Fruit fly (Drosophila melanogaster): ENCODE results near the gene red.

red gene

DNA sequence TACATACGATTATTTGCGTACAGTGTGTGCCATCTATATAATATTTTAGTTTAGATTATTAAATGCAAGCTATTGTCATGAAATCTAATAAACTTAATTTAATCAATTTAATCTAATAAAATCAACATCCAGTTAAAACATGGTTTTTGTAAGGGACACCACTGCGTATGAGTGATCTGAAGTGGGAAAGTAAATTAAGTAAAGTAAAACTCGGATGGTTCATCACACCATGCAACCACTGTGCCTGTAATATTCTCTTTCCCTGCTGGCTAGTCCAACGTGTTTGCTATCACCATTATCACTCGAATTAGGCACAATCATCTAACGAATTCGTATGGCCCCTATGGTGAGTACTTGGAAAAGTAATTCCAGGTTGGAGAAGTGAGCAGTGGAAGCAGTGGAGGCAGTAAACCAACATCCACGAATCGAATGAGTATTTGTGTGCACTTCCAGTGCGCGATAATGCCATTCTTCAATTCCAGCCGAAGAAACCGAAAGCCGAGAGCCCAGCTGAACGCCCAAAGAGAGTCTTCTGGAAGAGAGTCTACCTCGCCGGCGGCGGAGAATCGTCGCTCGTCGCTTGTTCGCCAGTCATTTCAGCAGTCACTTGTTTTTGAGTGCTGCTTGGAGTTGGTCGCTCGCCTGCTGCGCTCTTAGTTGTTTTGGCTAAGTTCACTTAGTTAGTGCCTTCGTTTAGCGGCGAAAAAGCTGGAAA, at the start of gene red:
TSS of gene red (plus strand) at position 403 of the 715 bp plus-strand sequence.
- no peak for TF ChIP-seq CG8478 (optimal IDR thresholded peaks at IDR 0.05)
- TF ChIP-seq CTCF (optimal IDR thresholded peaks at IDR 0.05): no peak

DNA sequence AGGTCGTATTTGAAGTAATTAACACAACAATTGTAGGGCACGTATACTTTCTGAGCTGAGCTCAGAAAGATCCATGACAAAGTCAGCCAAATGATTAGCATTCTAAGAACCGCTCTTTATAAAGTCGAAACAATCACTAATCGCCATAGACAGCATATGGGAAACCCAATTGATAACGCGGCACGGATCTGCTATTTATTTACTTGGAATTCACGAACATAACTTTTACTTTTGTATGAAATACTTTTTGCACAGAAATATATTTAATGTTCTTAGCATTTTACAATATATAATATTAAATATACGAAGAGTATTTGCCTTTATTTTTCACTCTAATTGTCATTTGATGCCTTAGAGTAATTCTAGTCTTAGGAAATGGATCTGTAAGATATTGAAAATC, 44.3 kb upstream of the red start, which contains the start of gene CG43291:
TSS of gene CG43291 (minus strand) at position 101 of the 400 bp plus-strand sequence.
- TF ChIP-seq CTCF (optimal IDR thresholded peaks at IDR 0.05): no peak

DNA sequence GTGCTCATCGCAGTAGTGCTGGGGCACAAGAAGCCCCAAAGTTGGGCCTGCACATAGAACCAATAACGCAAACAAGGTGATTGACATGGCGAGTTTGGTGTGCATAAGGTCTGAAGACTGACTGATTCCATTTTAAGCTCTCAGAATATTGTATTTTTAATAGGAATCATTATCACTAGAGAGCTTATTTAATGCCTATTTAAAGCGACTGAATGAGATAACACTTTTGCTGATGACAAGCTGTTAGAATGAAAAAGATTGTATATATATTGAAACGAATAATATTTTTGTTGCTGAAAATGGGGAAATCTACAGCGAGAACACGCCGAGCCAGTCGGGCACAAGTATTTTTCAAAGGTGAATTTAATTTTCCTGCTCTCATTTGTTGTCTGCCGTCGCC, 43.5 kb upstream of the red start, which contains the start of gene CG9616:
TSS of gene CG9616 (minus strand) at position 101 of the 400 bp plus-strand sequence.
- TF ChIP-seq CTCF (optimal IDR thresholded peaks at IDR 0.05) (no peak), CG8478 (optimal IDR thresholded peaks at IDR 0.05) (no peak)

DNA sequence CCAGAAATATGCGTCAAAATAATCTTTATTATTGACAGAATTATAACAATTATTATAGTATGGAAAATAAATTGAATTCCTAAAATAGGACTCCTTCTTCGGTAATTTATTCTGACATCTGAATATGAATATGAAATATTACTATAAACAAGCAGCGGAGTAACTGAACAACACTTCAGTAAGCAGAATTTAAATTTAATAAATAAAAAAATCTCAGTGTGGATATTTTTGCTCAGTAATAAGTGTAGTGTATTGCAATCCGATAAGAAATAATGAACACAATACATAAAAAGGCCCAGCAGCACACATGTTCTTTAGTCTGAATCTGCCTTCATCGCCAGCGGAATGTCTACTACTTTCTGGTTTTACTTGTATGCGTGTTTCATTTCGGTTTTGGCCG, 33.1 kb upstream of the red start, which contains the start of gene CG43179:
TSS of gene CG43179 (plus strand) at position 301 of the 400 bp plus-strand sequence.
- no peak for TF ChIP-seq CTCF (optimal IDR thresholded peaks at IDR 0.05)
- no peak for TF ChIP-seq CG8478 (optimal IDR thresholded peaks at IDR 0.05)

DNA sequence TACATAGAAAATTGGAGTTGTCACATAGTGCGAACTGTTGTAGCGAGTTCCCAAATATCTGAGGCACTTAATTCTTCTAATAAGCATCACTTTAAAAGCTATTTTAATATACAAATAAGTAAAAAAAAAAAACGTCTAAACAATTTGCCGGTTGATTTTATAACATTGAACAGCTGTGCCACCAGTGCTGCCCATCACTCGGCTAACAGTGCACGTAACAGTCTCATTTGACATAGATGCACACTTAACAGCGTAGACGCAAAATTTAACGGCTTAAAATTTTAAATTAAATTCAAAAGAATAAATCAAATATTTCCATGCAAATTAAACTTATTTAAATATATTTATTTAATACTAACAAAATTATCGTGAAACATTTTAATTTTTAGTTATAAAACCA, 29.1 kb upstream of the red start, which contains the start of gene MetRS-m:
TSS of gene MetRS-m (minus strand) at position 171 of the 400 bp plus-strand sequence.
- TF ChIP-seq CTCF (optimal IDR thresholded peaks at IDR 0.05): no peak
- no peak for TF ChIP-seq CG8478 (optimal IDR thresholded peaks at IDR 0.05)

DNA sequence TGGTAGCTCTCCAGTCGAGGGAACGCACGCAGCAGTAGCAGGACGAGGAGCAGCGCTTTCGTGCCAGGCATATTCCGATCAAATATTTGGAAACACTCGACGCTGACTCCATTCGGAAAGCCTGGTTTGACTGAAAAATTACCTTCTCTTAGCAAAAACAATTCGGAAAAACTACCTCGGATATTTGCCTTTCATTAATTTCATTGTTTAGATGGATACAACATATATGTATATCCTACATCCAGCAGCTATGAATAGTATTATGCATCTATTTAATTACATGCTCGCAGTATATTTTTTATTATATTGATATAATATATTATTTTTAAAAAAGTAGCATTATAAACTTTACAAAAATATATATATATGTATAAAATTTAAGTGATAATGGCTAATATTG, 27.8 kb upstream of the red start, which contains the start of gene CG14840:
TSS of gene CG14840 (minus strand) at position 101 of the 400 bp plus-strand sequence.
- TF ChIP-seq CTCF (optimal IDR thresholded peaks at IDR 0.05): no peak
- TF ChIP-seq CG8478 (optimal IDR thresholded peaks at IDR 0.05): no peak

DNA sequence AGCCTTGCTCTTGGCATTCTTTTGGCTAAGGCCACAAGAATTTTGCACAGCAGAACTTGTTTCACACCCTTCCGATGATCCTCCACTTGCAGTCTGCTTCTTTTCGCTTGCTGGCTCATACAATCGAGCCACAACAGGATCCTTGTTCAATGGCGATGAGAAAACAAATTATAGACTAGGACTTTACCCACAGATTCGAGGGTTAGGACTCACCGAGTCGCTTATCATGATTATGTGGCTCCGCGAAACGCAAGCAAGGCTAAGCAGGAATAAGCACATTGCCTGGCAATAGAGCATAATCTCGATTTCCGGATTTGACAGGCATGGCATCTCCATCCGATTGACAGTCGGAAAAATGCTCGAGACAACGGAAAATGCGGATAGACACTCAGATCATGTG, 26.8 kb upstream of the red start, which contains the start of the genes CG14839 and CG14841:
TSS of gene CG14839 (plus strand) at position 301 of the 400 bp plus-strand sequence.
TSS of gene CG14841 (minus strand) at position 332 of the 400 bp plus-strand sequence.
- TF ChIP-seq CTCF (optimal IDR thresholded peaks at IDR 0.05) (no peak), CG8478 (optimal IDR thresholded peaks at IDR 0.05) (no peak)

DNA sequence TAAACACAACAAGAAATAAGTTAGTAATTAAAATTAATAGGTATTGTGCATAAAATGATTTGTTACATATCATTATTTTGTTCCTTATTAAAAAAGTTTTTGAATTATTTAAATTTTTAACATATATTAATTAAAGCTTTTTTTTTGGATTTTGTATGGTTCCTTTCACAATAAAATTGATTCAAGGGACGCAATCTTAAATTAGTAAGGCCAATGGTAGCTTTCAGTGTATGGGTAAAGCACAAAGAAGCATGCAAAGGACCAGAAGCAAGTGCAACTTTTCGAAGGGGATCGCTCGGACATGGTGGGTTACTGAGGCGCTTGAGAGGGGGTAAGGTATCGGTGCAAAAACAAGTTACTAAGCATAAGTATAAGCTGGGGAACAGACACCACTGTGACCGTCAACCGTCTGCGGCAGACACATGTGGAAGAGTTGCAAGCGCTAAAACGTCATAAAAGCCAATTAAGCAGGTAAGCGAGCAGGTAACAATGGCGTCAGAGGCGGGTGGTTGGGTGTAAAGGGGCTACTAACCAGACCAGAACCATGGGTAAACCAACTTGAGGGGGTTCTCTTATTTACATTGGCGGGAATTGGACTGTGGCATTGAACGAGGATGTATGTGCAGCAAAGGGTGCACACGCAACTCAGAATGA, 13.2 kb upstream of the red start:
- TF ChIP-seq CG8478 (optimal IDR thresholded peaks at IDR 0.05) (no peak), CTCF (optimal IDR thresholded peaks at IDR 0.05) (no peak)

DNA sequence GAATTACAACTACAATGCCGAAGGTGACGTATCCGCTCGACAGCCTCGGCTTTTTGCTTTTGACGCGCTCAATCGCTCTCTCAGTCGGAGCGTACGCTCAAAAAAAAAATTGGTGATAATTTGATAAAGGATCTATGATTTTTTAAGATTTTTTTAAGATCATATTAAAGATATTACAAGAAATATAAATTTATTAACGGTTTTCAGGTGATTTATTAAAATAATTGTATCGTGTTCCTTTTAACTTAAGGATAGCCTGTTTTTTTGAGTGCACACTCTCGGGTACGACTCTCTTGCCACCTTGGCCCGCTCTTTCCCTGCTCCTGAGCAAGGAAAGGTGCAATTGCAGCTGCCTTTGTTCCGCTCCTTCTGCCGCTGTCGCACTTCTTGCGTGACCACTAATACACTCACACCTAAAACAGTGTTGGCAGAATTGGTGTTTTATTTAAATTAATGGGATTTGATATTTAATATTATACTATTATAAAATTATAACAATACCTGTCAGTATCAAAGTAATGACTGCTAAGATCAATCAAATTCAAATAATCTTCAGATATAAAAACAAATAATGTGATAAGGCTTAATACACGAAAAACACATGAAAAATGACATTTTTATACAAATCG, 10.9 kb upstream of the red start:
- no peak for TF ChIP-seq CG8478 (optimal IDR thresholded peaks at IDR 0.05)
- TF ChIP-seq CTCF (optimal IDR thresholded peaks at IDR 0.05): no peak

DNA sequence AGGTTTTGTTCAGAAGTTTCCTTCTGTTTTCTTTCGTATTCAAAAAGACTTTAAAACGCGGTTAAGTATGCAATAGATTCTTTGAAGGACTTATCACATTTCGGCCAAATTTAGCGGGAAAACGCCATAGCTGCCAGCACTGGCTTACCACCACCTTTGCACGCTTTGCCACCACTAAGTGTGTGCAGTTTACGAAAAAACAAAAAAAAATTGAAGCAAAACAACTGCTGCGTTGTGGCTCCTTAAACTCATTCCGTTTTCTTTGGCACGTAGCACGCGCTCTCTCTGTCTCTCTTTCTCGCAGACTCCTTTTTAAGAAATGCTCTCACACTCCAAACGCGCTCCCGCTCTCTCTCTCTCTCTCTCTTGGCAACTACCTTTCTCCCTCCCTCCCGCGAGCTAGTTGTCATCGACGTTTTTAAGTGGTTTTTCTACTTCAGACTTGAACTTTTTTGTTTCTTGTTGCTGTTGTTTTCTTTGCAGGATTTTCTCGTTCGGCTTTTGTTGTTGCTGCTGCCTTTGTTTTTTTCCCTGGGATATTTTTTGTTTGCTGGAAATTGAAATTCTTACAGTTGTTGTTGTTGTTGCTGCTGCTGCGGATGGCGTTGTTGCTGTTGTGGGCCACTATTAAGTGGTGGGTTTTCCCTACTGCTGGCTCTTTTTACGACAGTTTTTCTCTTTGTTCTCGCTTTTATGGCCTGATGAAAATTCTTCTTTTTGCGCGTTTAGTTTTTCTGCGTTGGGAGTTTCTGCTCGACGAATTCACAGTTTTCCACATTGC, 10.2 kb upstream of the red start:
- TF ChIP-seq CTCF (optimal IDR thresholded peaks at IDR 0.05) (no peak), CG8478 (optimal IDR thresholded peaks at IDR 0.05) (no peak)

DNA sequence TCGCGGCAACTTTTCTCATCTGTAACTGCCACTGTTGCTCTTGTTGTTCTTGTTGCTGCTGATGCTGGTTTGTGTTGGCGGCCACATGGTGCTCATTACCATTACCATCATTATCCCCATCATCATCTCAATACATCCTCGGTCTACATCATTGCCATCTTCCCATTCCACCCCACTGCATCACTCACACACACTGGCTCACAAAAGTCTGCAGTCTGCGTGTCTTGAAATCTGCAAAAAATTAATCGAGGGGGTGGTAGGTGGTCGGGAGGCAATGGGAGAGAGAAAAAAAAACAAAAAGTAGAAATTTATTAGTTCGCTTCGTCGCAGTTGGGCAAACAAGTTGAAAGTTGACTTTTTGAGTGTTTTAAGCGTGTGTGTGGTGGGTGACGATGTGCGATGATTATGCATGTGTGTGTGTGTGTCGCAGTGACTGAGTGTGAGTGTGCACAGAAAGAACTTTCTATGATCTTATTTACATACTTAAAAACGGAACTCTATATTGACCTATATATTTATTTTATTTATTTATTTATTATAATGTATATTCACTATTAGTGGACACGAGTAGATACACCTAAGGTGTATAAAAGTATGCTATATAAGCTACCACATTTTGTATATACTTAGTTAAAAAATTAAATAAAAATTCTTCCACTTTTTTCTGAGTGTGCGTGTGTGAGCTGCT, 9.4 kb upstream of the red start:
- no peak for TF ChIP-seq CTCF (optimal IDR thresholded peaks at IDR 0.05)
- no peak for TF ChIP-seq CG8478 (optimal IDR thresholded peaks at IDR 0.05)

DNA sequence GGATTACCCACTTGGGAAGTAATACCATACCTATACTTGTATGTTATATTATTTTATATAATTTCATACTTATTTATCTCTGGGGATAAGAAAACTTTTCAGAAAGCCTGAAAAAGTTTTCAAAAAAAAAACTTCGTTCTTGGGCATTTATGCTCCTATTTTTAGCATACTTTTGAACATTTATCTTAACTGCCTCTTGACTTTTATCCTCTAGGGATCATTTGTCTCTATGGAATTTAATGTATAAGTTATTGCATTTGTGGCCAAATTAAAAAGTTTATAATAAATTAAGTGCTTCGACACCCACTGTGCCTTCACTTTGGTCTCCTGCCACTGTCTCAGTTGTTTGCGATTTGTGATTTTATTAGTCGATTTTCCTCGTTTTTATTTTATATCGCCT, 8.5 kb upstream of the red start:
- no peak for TF ChIP-seq CTCF (optimal IDR thresholded peaks at IDR 0.05)
- TF ChIP-seq CG8478 (optimal IDR thresholded peaks at IDR 0.05): no peak

DNA sequence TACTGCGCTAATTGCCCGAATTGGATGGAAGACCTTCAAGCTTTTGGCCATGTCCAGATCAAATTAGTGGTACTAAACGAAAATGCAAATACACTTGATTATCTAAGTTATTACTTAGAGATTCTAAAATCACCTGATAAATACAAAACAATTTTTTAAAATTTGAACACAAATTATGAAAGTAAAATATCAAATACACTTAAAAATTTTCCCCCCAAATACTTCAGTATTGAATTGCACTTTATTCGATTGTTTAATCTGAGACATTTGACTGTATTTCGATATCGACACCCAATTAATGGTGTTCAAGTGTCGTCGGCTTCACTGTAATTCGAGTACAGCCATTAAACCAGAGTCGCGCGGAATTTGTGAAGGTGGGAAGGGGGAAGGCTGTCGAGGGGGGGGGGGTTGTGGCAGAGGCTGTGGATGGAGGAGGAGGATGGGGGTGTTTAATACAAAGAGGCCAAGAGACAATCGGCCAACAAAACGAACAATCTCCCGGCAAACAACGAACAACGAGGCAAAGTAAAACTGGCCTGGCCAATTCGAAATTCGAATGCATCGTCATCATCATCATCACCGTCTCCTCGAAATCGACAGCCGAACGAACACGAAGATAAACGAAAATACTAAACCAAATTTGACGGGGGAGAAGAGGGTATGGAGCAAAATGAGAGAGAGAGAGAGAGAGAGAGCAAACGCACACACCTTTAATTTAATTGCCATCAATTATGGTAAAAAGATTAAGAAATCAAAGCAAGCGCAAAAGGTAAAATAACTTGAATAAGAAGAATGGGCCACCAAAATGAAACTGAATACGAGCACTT, 6.4 kb upstream of the red start:
- TF ChIP-seq CG8478 (optimal IDR thresholded peaks at IDR 0.05) (no peak), CTCF (optimal IDR thresholded peaks at IDR 0.05) (no peak)

All from S2 (cell line).